Worm (Caenorhabditis elegans) whole organism, midembryonic: ENCODE measurements around the gene smrc-1.

Experiments
- T22C8.4 ChIP-seq: fragments of 200-800 bp; sonication (Bioruptor generic); IDR thresholded peaks from 2 replicates; pipeline ENCODE4 v1.3.6; 2022; ENCODE audit warnings: missing genetic modification characterization, missing compliant biosample characterization
- cog-1 ChIP-seq: sonication (generic microtip); optimal IDR thresholded peaks from 2 replicates; lab custom pipeline; 2016; ENCODE audit warnings: missing genetic modification characterization, missing compliant biosample characterization
- flt-1 ChIP-seq: fragments of 200-800 bp; sonication (Bioruptor generic); IDR thresholded peaks from 2 replicates; pipeline ENCODE4 v1.3.6; 2022; ENCODE audit warnings: missing genetic modification characterization, missing compliant biosample characterization
- klf-2 ChIP-seq: fragments of 200-800 bp; sonication (Bioruptor generic); conservative IDR thresholded peaks from 2 replicates; pipeline ENCODE4 v1.3.6; 2022; ENCODE audit warnings: missing genetic modification reagents, missing genetic modification characterization, missing compliant biosample characterization
- med-1 ChIP-seq: sonication (generic microtip); optimal IDR thresholded peaks from 2 replicates; lab custom pipeline; 2017; ENCODE audit warnings: missing genetic modification characterization, mild to moderate bottlenecking, missing compliant biosample characterization, antibody characterized with exemption, missing genetic modification reagents; ENCODE audit not compliant: insufficient read depth
- ref-1 ChIP-seq: fragments of 200-800 bp; sonication (Bioruptor generic); conservative IDR thresholded peaks from 2 replicates; pipeline ENCODE4 v1.3.6; 2022; ENCODE audit warnings: missing genetic modification reagents, missing genetic modification characterization, missing compliant biosample characterization
- tab-1 ChIP-seq: fragments of 200-800 bp; sonication (Bioruptor generic); IDR thresholded peaks from 2 replicates; pipeline ENCODE4 v1.3.6; 2022; ENCODE audit warnings: missing genetic modification characterization, missing compliant biosample characterization
- ztf-23 ChIP-seq: fragments of 200-800 bp; sonication (Bioruptor generic); IDR thresholded peaks from 2 replicates; pipeline ENCODE4 v1.3.6; 2022; ENCODE audit warnings: missing genetic modification reagents, missing genetic modification characterization, missing compliant biosample characterization
- ztf-29 ChIP-seq: fragments of 200-800 bp; sonication (Bioruptor generic); IDR thresholded peaks from 2 replicates; pipeline ENCODE4 v1.3.6; 2022; ENCODE audit warnings: missing genetic modification reagents, missing genetic modification characterization, missing compliant biosample characterization

Gene smrc-1

ce11 chrIII:6395706-6396232 is 5.0 kb downstream of the smrc-1 start, which contains the start of gene oatr-1:
oatr-1 (minus strand) TSS chrIII:6396182.
- no peak for TF ChIP-seq T22C8.4
- TF ChIP-seq flt-1 (GFP tag; lab: Robert Waterston, UW): no peak
- no peak for TF ChIP-seq klf-2
- no peak for TF ChIP-seq ref-1 (GFP tag; lab: Robert Waterston, UW)
- no peak for TF ChIP-seq ztf-23
- TF ChIP-seq med-1: no peak
- no peak for TF ChIP-seq tab-1 (GFP tag; lab: Robert Waterston, UW)
- TF ChIP-seq cog-1: no peak
- no peak for TF ChIP-seq ztf-29 (GFP tag; lab: Robert Waterston, UW)

DNA sequence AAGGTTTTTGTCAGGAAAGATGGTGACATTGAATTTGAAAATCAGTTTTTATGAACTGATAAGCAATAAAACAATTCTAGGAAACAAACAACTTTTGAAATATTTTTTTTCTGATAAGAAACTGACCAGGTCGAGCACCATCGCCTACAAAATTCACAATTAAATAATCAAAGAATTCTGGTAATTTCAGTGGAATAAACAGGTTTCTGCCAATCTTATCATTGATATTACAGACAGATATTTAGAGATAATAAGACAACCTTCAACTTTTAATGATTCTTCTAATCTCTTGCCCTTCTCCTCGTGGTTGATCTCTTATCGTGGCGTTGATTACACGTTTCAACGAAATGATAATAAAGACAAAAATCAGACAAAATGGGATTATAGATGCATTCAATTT is 5.6 kb downstream of the smrc-1 start:
- TF ChIP-seq med-1: no peak
- no peak for TF ChIP-seq klf-2
- no peak for TF ChIP-seq ref-1 (GFP tag; lab: Robert Waterston, UW)
- TF ChIP-seq ztf-23: no peak
- no peak for TF ChIP-seq flt-1 (GFP tag; lab: Robert Waterston, UW)
- TF ChIP-seq tab-1 (GFP tag; lab: Robert Waterston, UW): no peak
- TF ChIP-seq cog-1: no peak
- TF ChIP-seq ztf-29 (GFP tag; lab: Robert Waterston, UW): no peak
- TF ChIP-seq T22C8.4: no peak

- no peak for TF ChIP-seq ztf-29 (GFP tag; lab: Robert Waterston, UW)
- TF ChIP-seq T22C8.4: no peak
- TF ChIP-seq klf-2: no peak
- TF ChIP-seq ztf-23: no peak
- TF ChIP-seq flt-1 (GFP tag; lab: Robert Waterston, UW): no peak
- no peak for TF ChIP-seq ref-1 (GFP tag; lab: Robert Waterston, UW)
- no peak for TF ChIP-seq cog-1
- TF ChIP-seq med-1: no peak
- no peak for TF ChIP-seq tab-1 (GFP tag; lab: Robert Waterston, UW)
Measured at ce11 chrIII:6398124-6398523, 7.4 kb downstream of the smrc-1 start.

- TF ChIP-seq ztf-29 (GFP tag; lab: Robert Waterston, UW): no peak
- no peak for TF ChIP-seq flt-1 (GFP tag; lab: Robert Waterston, UW)
- TF ChIP-seq ztf-23: no peak
- TF ChIP-seq tab-1 (GFP tag; lab: Robert Waterston, UW): no peak
- TF ChIP-seq klf-2: no peak
Measured at ce11 chrIII:6399424-6399823, 8.7 kb downstream of the smrc-1 start.

ce11 chrIII:6402346-6402745 is 11.6 kb downstream of the smrc-1 start:
- TF ChIP-seq T22C8.4: no peak
- no peak for TF ChIP-seq cog-1

DNA sequence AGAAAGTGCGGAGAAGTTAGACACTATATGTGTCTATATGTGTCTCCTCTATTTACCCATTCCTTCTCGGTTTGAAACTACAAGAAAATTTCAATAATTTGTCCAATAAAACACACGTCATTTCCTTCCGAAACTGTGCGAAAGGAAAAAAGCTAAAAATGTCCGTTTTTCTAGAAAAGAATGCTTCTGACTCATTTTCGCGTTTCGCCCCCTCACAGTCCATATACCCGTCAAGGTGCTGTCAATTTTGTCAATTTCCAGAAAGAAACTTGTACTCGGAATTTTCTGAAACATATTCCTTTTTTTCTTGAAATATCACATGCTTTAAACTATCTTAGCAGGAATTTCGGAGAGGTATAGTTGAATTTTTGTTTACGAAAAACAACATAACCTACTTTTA is 12.1 kb downstream of the smrc-1 start:
- TF ChIP-seq klf-2 (no peak), tab-1 (GFP tag; lab: Robert Waterston, UW) (no peak), cog-1 (no peak), T22C8.4 (no peak), med-1 (no peak), ztf-29 (GFP tag; lab: Robert Waterston, UW) (no peak)

DNA sequence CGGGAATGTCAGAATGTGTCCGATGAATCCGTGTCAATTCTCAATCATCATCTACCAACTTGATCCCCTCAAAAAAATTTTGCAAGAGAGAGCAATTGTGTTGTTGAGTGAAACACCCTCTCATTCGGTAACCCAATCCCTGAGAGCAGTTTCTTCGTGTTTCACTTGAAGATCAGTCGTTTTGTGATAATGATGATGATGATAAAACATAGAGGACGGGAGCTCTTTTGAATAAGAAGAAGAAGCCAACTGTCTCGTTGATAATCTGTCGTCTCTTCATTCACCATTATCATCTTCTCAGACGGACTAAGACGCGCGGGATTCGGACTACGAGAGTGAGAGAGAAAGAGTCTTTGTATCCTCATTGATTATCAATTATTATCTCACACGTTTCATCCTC is 14.4 kb downstream of the smrc-1 start:
- TF ChIP-seq ref-1 (GFP tag; lab: Robert Waterston, UW): no peak

ce11 chrIII:6406829-6407228 is 16.1 kb downstream of the smrc-1 start, which contains the start of gene let-756:
let-756 (plus strand) TSS chrIII:6407129.
- no peak for TF ChIP-seq ztf-29 (GFP tag; lab: Robert Waterston, UW)

DNA sequence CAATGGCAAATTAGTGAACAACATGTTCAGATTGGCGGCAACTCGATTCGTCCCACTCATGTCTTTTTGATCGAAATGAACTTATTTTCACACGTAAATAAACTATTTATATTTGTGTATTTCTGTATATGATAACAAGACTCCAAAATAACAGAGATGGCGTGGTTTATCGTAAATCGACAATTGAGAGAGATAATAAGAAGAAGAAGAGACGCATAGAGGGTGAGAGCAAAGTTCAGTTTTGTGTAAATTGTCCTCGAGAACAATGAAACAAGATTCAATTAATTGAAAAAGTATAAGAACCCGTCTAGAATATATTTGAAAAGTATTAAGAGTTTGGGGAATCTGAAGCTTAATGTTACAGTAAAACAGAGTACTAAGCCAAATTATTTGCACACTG is 20.7 kb downstream of the smrc-1 start:
- TF ChIP-seq ref-1 (GFP tag; lab: Robert Waterston, UW) (no peak), ztf-29 (GFP tag; lab: Robert Waterston, UW) (no peak), T22C8.4 (no peak), flt-1 (GFP tag; lab: Robert Waterston, UW) (no peak), ztf-23 (no peak), med-1 (no peak), klf-2 (no peak)

- TF ChIP-seq ref-1 (GFP tag; lab: Robert Waterston, UW): no peak
- no peak for TF ChIP-seq T22C8.4
- TF ChIP-seq med-1: no peak
- TF ChIP-seq ztf-29 (GFP tag; lab: Robert Waterston, UW): no peak
- no peak for TF ChIP-seq klf-2
- TF ChIP-seq cog-1: no peak
- TF ChIP-seq tab-1 (GFP tag; lab: Robert Waterston, UW): no peak
- no peak for TF ChIP-seq ztf-23
- no peak for TF ChIP-seq flt-1 (GFP tag; lab: Robert Waterston, UW)
Measured at ce11 chrIII:6411914-6412313, 21.2 kb downstream of the smrc-1 start, which contains the start of gene C05D11.5. C05D11.5 (minus strand) TSS chrIII:6412014.

ce11 chrIII:6415306-6415973 is 24.7 kb downstream of the smrc-1 start, which contains the start of gene nas-4:
nas-4 (minus strand) TSS chrIII:6415656.
- no peak for TF ChIP-seq tab-1 (GFP tag; lab: Robert Waterston, UW)
- no peak for TF ChIP-seq ztf-29 (GFP tag; lab: Robert Waterston, UW)
- TF ChIP-seq ztf-23: no peak
- TF ChIP-seq T22C8.4: no peak
- TF ChIP-seq cog-1: no peak
- no peak for TF ChIP-seq flt-1 (GFP tag; lab: Robert Waterston, UW)
- no peak for TF ChIP-seq ref-1 (GFP tag; lab: Robert Waterston, UW)
- no peak for TF ChIP-seq klf-2
- no peak for TF ChIP-seq med-1
